Fruit fly (Drosophila melanogaster) whole organism, prepupa: Measurements from ENCODE around the gene CG11999.

Experiments
- CG10669 ChIP-seq: fragments of 200-800 bp; sonication (Bioruptor generic); optimal IDR thresholded peaks from 3 replicates; lab custom pipeline; 2018; ENCODE audit warnings: missing biosample characterization, mild to moderate bottlenecking, missing genetic modification characterization, moderate library complexity
- CG11762 ChIP-seq: fragments of 200-800 bp; sonication (Bioruptor generic); optimal IDR thresholded peaks from 3 replicates; lab custom pipeline; 2016; ENCODE audit warnings: missing biosample characterization, missing genetic modification characterization; ENCODE audit not compliant: insufficient read depth
- CG1621 ChIP-seq: fragments of 200-800 bp; sonication (Bioruptor generic); optimal IDR thresholded peaks from 3 replicates; lab custom pipeline; 2018; ENCODE audit warnings: missing biosample characterization, mild to moderate bottlenecking, missing genetic modification characterization
- CG3032 ChIP-seq: fragments of 200-800 bp; optimal IDR thresholded peaks from 2 replicates; lab custom pipeline; 2019; ENCODE audit warnings: missing biosample characterization, mild to moderate bottlenecking, missing genetic modification characterization, moderate library complexity
- CG32006 ChIP-seq: fragments of 200-800 bp; sonication (Bioruptor generic); optimal IDR thresholded peaks from 3 replicates; lab custom pipeline; 2017; ENCODE audit warnings: missing biosample characterization, mild to moderate bottlenecking, missing genetic modification characterization
- CG34406 ChIP-seq: fragments of 200-800 bp; sonication (Bioruptor generic); optimal IDR thresholded peaks from 3 replicates; lab custom pipeline; 2016; ENCODE audit warnings: missing biosample characterization, missing genetic modification characterization
- CG3919 ChIP-seq: fragments of 200-800 bp; sonication (Bioruptor generic); optimal IDR thresholded peaks from 3 replicates; lab custom pipeline; 2016; ENCODE audit warnings: missing biosample characterization, missing genetic modification characterization
- CG6163 ChIP-seq: fragments of 200-800 bp; sonication (Bioruptor generic); IDR thresholded peaks from 3 replicates; pipeline ENCODE4 v1.3.6; 2022; ENCODE audit warnings: missing biosample characterization, missing genetic modification characterization
- CG6276 ChIP-seq: fragments of 200-800 bp; sonication (Bioruptor generic); optimal IDR thresholded peaks from 2 replicates; lab custom pipeline; 2017; ENCODE audit warnings: missing biosample characterization, mild to moderate bottlenecking, missing genetic modification characterization
- CG6854 ChIP-seq: fragments of 200-800 bp; sonication (Bioruptor generic); optimal IDR thresholded peaks from 2 replicates; lab custom pipeline; 2017; ENCODE audit warnings: missing biosample characterization, mild to moderate bottlenecking, missing genetic modification characterization
- CG7368 ChIP-seq: fragments of 200-800 bp; sonication (Bioruptor generic); optimal IDR thresholded peaks from 3 replicates; lab custom pipeline; 2016; ENCODE audit warnings: missing biosample characterization, missing genetic modification characterization
- CG8119 ChIP-seq: fragments of 200-800 bp; sonication (Bioruptor generic); IDR thresholded peaks from 3 replicates; pipeline ENCODE4 v1.3.6; 2022; ENCODE audit warnings: missing biosample characterization, missing genetic modification characterization
- CG8632 ChIP-seq: fragments of 200-800 bp; sonication (Bioruptor generic); optimal IDR thresholded peaks from 3 replicates; lab custom pipeline; 2016; ENCODE audit warnings: missing biosample characterization, missing genetic modification characterization
- Eip75B ChIP-seq: fragments of 200-800 bp; sonication (Bioruptor generic); optimal IDR thresholded peaks from 3 replicates; lab custom pipeline; 2016; ENCODE audit warnings: missing biosample characterization, missing genetic modification characterization
- Eip78C ChIP-seq: fragments of 200-800 bp; sonication (Bioruptor generic); peaks from one replicate; lab custom pipeline; 2016; ENCODE audit warnings: missing biosample characterization, missing genetic modification characterization
- Eip93F ChIP-seq: fragments of 200-800 bp; sonication (Bioruptor generic); optimal IDR thresholded peaks from 2 replicates; lab custom pipeline; 2016; ENCODE audit warnings: missing biosample characterization, mild to moderate bottlenecking, missing genetic modification characterization
- Gug ChIP-seq: fragments of 200-800 bp; sonication (Bioruptor generic); IDR thresholded peaks from 2 replicates; pipeline ENCODE4 v1.3.6; 2022; ENCODE audit warnings: missing biosample characterization, missing genetic modification characterization
- Hr39 ChIP-seq: fragments of 200-800 bp; sonication (Bioruptor generic); optimal IDR thresholded peaks from 2 replicates; lab custom pipeline; 2016; ENCODE audit warnings: missing biosample characterization, missing genetic modification characterization
- Hr4 ChIP-seq: fragments of 200-800 bp; sonication (Bioruptor generic); optimal IDR thresholded peaks from 3 replicates; lab custom pipeline; 2016; ENCODE audit warnings: missing biosample characterization, missing genetic modification characterization
- Smox ChIP-seq: fragments of 200-800 bp; sonication (Bioruptor generic); optimal IDR thresholded peaks from 3 replicates; lab custom pipeline; 2016; ENCODE audit warnings: missing biosample characterization, missing genetic modification characterization
- Sox102F ChIP-seq: fragments of 200-800 bp; sonication (Bioruptor generic); optimal IDR thresholded peaks from 2 replicates; lab custom pipeline; 2016; ENCODE audit warnings: missing biosample characterization, mild to moderate bottlenecking, missing genetic modification characterization
- achi ChIP-seq: fragments of 200-800 bp; sonication (Bioruptor generic); optimal IDR thresholded peaks from 3 replicates; lab custom pipeline; 2016; ENCODE audit warnings: missing biosample characterization, missing genetic modification characterization
- dsx ChIP-seq: fragments of 200-800 bp; optimal IDR thresholded peaks from 3 replicates; lab custom pipeline; 2019; ENCODE audit warnings: missing biosample characterization, mild to moderate bottlenecking, missing genetic modification characterization, moderate library complexity; ENCODE audit not compliant: poor library complexity, severe bottlenecking
- eg ChIP-seq: fragments of 200-800 bp; sonication (Bioruptor generic); IDR thresholded peaks from 3 replicates; pipeline ENCODE4 v1.3.6; 2022; ENCODE audit warnings: missing biosample characterization, missing genetic modification characterization
- fd59A ChIP-seq: fragments of 200-800 bp; sonication (Bioruptor generic); optimal IDR thresholded peaks from 2 replicates; lab custom pipeline; 2017; ENCODE audit warnings: missing biosample characterization, mild to moderate bottlenecking, missing genetic modification characterization, missing genetic modification reagents
- fd85E ChIP-seq: fragments of 200-800 bp; sonication (Bioruptor generic); optimal IDR thresholded peaks from 3 replicates; lab custom pipeline; 2016; ENCODE audit warnings: missing biosample characterization, missing genetic modification characterization
- lz ChIP-seq: fragments of 200-800 bp; sonication (Bioruptor generic); optimal IDR thresholded peaks from 3 replicates; lab custom pipeline; 2016; ENCODE audit warnings: missing biosample characterization, missing genetic modification characterization
- net ChIP-seq: fragments of 200-800 bp; sonication (Bioruptor generic); optimal IDR thresholded peaks from 3 replicates; lab custom pipeline; 2016; ENCODE audit warnings: missing biosample characterization, missing genetic modification characterization
- pdm3 ChIP-seq: fragments of 200-800 bp; sonication (Bioruptor generic); optimal IDR thresholded peaks from 3 replicates; lab custom pipeline; 2016; ENCODE audit warnings: missing biosample characterization, missing genetic modification characterization
- salr ChIP-seq, 2 experiments: fragments of 200-800 bp; sonication (Bioruptor generic); optimal IDR thresholded peaks; 3 replicates each; lab custom pipeline; 2016 to 2018; ENCODE audit warnings: missing biosample characterization in 2 of 2, missing genetic modification characterization in 2 of 2, mild to moderate bottlenecking in 1 of 2
- ss ChIP-seq, 2 experiments: fragments of 200-800 bp; sonication (Bioruptor generic); optimal IDR thresholded peaks; 2 replicates in 1 of 2; 3 replicates in 1 of 2; lab custom pipeline; 2017 to 2018; ENCODE audit warnings: mild to moderate bottlenecking in 2 of 2, missing biosample characterization in 2 of 2, missing genetic modification characterization in 2 of 2, moderate library complexity in 1 of 2
- svp ChIP-seq: fragments of 200-800 bp; sonication (Bioruptor generic); peaks from one replicate; lab custom pipeline; 2016; ENCODE audit warnings: missing biosample characterization, missing genetic modification characterization
- vri ChIP-seq: fragments of 200-800 bp; sonication (Bioruptor generic); optimal IDR thresholded peaks from 3 replicates; lab custom pipeline; 2016; ENCODE audit warnings: missing biosample characterization, mild to moderate bottlenecking, missing genetic modification characterization

The CG11999 gene

DNA sequence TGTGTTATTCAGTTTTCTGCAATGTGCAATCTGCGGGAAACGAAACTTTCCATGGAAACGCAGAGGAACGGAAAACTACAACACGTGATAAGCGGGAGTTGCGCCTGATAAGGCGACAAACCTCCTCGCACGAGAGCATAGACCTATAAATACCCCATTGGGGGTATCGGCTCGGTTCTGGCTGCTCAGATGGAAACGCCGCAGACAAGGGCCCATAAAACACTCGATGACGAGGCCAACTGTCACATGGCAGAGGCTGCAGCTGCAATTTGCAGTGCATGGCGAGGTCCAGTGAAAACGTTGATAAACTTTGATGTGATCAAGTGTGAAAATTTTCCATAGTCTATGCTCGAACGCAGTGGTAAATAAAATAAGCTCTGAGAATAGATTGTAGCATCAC lies 37.8 kb downstream of the CG11999 start:
- TF ChIP-seq Eip78C (GFP tag; lab: Kevin White, UChicago) (peak; percentile 55), vri (GFP tag; lab: Kevin White, UChicago) (no peak), dsx (GFP tag; lab: Kevin White, UChicago) (no peak), svp (GFP tag; lab: Kevin White, UChicago) (peak; percentile 87), net (GFP tag; lab: Kevin White, UChicago) (no peak), CG6276 (GFP tag; lab: Kevin White, UChicago) (peak; percentile 34), Sox102F (GFP tag; lab: Kevin White, UChicago) (no peak), eg (GFP tag; lab: Robert Waterston, UW) (0 out of 3 replicates have a peak, but pooled peaks have one; percentile 40)
- TF ChIP-seq, all 60 proteins: peak for 4

DNA sequence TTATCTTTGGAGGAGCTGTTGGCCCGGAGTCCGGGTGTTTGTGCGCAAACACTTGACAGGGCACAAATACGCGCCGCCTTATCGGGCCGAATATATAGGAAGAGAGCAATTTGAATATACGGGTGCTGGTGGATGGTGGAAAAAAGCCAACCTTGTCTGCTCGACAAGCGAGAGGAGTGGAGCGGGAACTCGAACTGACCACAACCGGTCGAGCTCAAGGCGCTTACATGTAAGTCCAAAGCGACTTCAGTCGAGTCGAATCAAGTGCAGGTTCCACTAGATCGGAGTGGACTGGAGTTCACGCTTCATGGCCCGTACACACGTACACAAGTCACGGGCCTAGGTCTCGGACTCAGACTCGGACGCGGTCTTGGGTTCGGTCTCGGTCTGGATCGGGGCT lies 38.7 kb downstream of the CG11999 start:
- TF ChIP-seq fd59A (GFP tag; lab: Kevin White, UChicago): no peak
- no peak for TF ChIP-seq Hr4 (GFP tag; lab: Kevin White, UChicago)
- TF ChIP-seq Eip78C (GFP tag; lab: Kevin White, UChicago): peak; percentile 53
- TF ChIP-seq CG3032 (tag; lab: Kevin White, UChicago): no peak
- peak; percentile 45 for TF ChIP-seq CG1621 (tag; lab: Kevin White, UChicago)
- TF ChIP-seq CG8119: peak; percentile 24; the same call in 1 of the 3 replicates
- TF ChIP-seq CG8632: peak; percentile 5
- no peak for TF ChIP-seq CG6163 (GFP tag; lab: Robert Waterston, UW)
- TF ChIP-seq CG10669 (GFP tag; lab: Kevin White, UChicago): no peak
- TF ChIP-seq salr (GFP tag; optimal IDR thresholded peaks at IDR 0.05; lab: Kevin White, UChicago): peak in 1 of 2 experiments; percentile 11
- peak; percentile 27 for TF ChIP-seq svp (GFP tag; lab: Kevin White, UChicago)
- no peak for TF ChIP-seq CG32006
- TF ChIP-seq CG3919 (GFP tag; lab: Kevin White, UChicago): no peak
- TF ChIP-seq CG7368: no peak
- no peak for TF ChIP-seq vri (GFP tag; lab: Kevin White, UChicago)

DNA sequence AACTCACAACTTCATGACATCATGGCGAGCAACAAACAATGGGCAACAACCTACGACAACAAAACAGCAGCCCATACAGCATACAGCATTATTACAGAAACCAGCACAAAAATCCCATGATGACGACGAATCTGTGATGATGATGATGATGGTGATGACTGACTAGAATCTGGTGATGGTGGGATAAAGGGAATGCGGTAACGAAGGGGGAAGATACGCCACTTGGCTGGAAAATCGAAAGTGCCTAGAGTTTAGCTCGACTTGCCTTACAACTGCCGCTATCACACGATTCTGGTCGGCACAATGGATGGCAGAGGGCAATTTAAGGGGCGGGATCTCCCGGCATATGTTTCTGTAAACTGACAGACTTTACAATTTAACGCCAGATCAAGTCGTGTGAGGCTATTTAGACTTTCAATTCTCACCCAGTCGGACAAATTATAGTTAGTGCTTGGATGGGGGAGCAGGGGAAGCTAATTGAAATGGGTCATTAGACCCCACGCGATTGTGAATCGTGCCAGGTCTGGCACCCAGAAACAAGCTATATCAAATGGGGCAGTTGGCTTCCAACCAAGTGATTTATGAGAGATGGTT lies 39.4 kb downstream of the CG11999 start:
- TF ChIP-seq CG8119 (no peak), Hr4 (GFP tag; lab: Kevin White, UChicago) (no peak), fd85E (GFP tag; lab: Kevin White, UChicago) (no peak), Gug (GFP tag; lab: Robert Waterston, UW) (no peak), CG1621 (tag; lab: Kevin White, UChicago) (no peak), dsx (GFP tag; lab: Kevin White, UChicago) (peak; percentile 19), ss (GFP tag; optimal IDR thresholded peaks at IDR 0.05; lab: Kevin White, UChicago) (peak in 1 of 2 experiments; percentile 54), Eip78C (GFP tag; lab: Kevin White, UChicago) (no peak)

DNA sequence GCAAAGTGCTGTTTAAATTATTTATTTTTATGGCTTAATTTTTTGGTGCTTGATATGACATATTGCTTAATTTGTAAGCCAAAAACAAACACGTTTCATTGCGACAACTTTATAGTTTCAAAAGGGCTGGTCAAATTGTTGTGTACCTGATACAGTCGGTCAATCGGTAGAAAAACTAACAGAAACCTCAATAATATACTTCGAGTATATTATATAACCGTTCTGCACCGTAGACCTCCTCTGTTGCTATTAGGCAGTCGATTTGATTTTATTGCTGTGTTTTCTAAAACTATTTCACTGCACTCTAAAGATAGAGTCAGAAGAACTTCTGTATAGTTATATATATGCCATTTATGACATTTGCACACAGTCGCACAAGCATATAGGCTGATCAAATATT lies 44.3 kb downstream of the CG11999 start:
- no peak for TF ChIP-seq CG10669 (GFP tag; lab: Kevin White, UChicago)
- no peak for TF ChIP-seq ss (GFP tag; optimal IDR thresholded peaks at IDR 0.05; lab: Kevin White, UChicago)
- TF ChIP-seq eg (GFP tag; lab: Robert Waterston, UW): no peak
- no peak for TF ChIP-seq Sox102F (GFP tag; lab: Kevin White, UChicago)
- TF ChIP-seq pdm3 (GFP tag; lab: Kevin White, UChicago): no peak

DNA sequence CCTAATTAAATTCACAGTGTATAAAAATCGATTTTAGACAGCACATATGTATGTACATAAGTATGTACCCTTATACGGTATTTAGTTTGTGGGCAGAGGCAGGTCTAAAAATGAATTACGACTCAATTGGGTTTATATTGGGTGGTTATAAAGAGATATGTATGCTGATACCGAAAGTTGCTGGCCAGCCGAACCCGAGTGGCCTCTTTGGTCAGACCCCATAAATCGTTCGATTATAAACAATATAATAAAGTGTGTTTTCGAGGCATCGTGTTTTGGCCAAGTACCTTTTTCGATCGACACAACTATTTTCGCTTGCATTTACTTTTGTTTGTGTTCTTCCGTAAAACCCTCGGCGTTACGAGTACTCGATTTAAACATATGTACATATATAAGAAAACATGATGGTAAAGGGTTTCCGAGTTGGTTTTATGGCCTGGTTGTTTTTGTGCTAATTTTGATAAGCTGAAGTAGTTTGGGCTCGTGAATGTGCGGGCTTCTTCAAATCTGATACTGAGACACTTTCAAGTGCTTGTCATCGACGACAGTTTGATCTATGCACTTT lies 45.2 kb downstream of the CG11999 start:
- TF ChIP-seq CG6854 (GFP tag; lab: Kevin White, UChicago): no peak
- TF ChIP-seq CG34406 (GFP tag; lab: Kevin White, UChicago): no peak
- TF ChIP-seq CG7368: no peak
- no peak for TF ChIP-seq Hr4 (GFP tag; lab: Kevin White, UChicago)
- no peak for TF ChIP-seq CG11762 (GFP tag; lab: Kevin White, UChicago)
- no peak for TF ChIP-seq net (GFP tag; lab: Kevin White, UChicago)
- no peak for TF ChIP-seq Smox (GFP tag; lab: Kevin White, UChicago)
- TF ChIP-seq achi (GFP tag; lab: Kevin White, UChicago): no peak
- TF ChIP-seq CG32006: no peak
- no peak for TF ChIP-seq Hr39 (GFP tag; lab: Kevin White, UChicago)
- no peak for TF ChIP-seq Eip93F
- no peak for TF ChIP-seq Eip75B (GFP tag; lab: Kevin White, UChicago)
- no peak for TF ChIP-seq CG10669 (GFP tag; lab: Kevin White, UChicago)
- no peak for TF ChIP-seq lz
